Fruit fly (Drosophila melanogaster) whole organism, embryonic: ENCODE data around the gene cort.

ENCODE experiments used
- Abd-B ChIP-seq: fragments of 200-800 bp; sonication (Bioruptor generic); optimal IDR thresholded peaks from 2 replicates; lab custom pipeline; 2018; ENCODE audit warnings: missing biosample characterization, mild to moderate bottlenecking, missing genetic modification characterization, moderate library complexity
- Atf3 ChIP-seq: fragments of 200-800 bp; sonication (Bioruptor generic); optimal IDR thresholded peaks from 3 replicates; lab custom pipeline; 2016; ENCODE audit warnings: missing biosample characterization, missing genetic modification characterization
- CG10147 ChIP-seq: fragments of 200-800 bp; sonication (Bioruptor generic); optimal IDR thresholded peaks from 2 replicates; lab custom pipeline; 2019; ENCODE audit warnings: missing biosample characterization, mild to moderate bottlenecking, missing genetic modification characterization, moderate library complexity
- CG10959 ChIP-seq: fragments of 200-800 bp; sonication (Bioruptor generic); IDR thresholded peaks from 2 replicates; pipeline ENCODE4 v1.3.6; 2022; ENCODE audit warnings: missing biosample characterization, missing genetic modification characterization
- CG11247 ChIP-seq: fragments of 200-800 bp; sonication (Bioruptor generic); IDR thresholded peaks from 2 replicates; pipeline ENCODE4 v1.3.6; 2022; ENCODE audit warnings: missing biosample characterization, missing genetic modification characterization
- CG12219 ChIP-seq: fragments of 200-800 bp; sonication (Bioruptor generic); optimal IDR thresholded peaks from 3 replicates; lab custom pipeline; 2018; ENCODE audit warnings: missing biosample characterization, mild to moderate bottlenecking, missing genetic modification characterization
- CG12391 ChIP-seq: fragments of 200-800 bp; sonication (Bioruptor generic); optimal IDR thresholded peaks from 3 replicates; lab custom pipeline; 2018; ENCODE audit warnings: missing biosample characterization, mild to moderate bottlenecking, missing genetic modification characterization, moderate library complexity
- CG13624 ChIP-seq: fragments of 200-800 bp; sonication (Bioruptor generic); optimal IDR thresholded peaks from 2 replicates; lab custom pipeline; 2016; ENCODE audit warnings: missing biosample characterization, missing genetic modification characterization
- CG14860 ChIP-seq: fragments of 200-800 bp; sonication (Bioruptor generic); IDR thresholded peaks from 3 replicates; pipeline ENCODE4 v1.3.6; 2022; ENCODE audit warnings: missing biosample characterization, missing genetic modification characterization; ENCODE audit not compliant: partially characterized antibody
- CG16813 ChIP-seq: fragments of 200-800 bp; sonication (Bioruptor generic); IDR thresholded peaks from 3 replicates; pipeline ENCODE4 v1.3.6; 2022; ENCODE audit warnings: missing biosample characterization, missing genetic modification characterization; ENCODE audit not compliant: partially characterized antibody
- CG18619 ChIP-seq: fragments of 200-800 bp; sonication (Bioruptor generic); optimal IDR thresholded peaks from 3 replicates; lab custom pipeline; 2017; ENCODE audit warnings: missing biosample characterization, mild to moderate bottlenecking, missing genetic modification characterization
- CG3065 ChIP-seq: fragments of 200-800 bp; sonication (Bioruptor generic); optimal IDR thresholded peaks from 2 replicates; lab custom pipeline; 2016; ENCODE audit warnings: missing biosample characterization, missing genetic modification characterization
- CG31365 ChIP-seq: fragments of 200-800 bp; sonication (Bioruptor generic); optimal IDR thresholded peaks from 2 replicates; lab custom pipeline; 2018; ENCODE audit warnings: missing biosample characterization, mild to moderate bottlenecking, missing genetic modification characterization
- CG4854 ChIP-seq: fragments of 200-800 bp; sonication (Bioruptor generic); optimal IDR thresholded peaks from 2 replicates; lab custom pipeline; 2016; ENCODE audit warnings: missing biosample characterization, missing genetic modification characterization, inconsistent platforms
- CG5245 ChIP-seq: fragments of 200-800 bp; sonication (Bioruptor generic); optimal IDR thresholded peaks from 3 replicates; lab custom pipeline; 2016; ENCODE audit warnings: missing biosample characterization, missing genetic modification characterization
- CG8290 ChIP-seq, 3 experiments: fragments of 200-800 bp; sonication (Bioruptor generic); optimal IDR thresholded peaks; 2 replicates each; lab custom pipeline; 2016 to 2019; ENCODE audit warnings: missing biosample characterization in 3 of 3, missing genetic modification characterization in 3 of 3, mild to moderate bottlenecking in 2 of 3, moderate library complexity in 1 of 3
- CG8765 ChIP-seq: fragments of 200-800 bp; sonication (Bioruptor generic); IDR thresholded peaks from 2 replicates; pipeline ENCODE4 v1.3.6; 2022; ENCODE audit warnings: missing biosample characterization, missing genetic modification characterization
- CG8944 ChIP-seq: fragments of 200-800 bp; sonication (Bioruptor generic); optimal IDR thresholded peaks from 3 replicates; lab custom pipeline; 2016; ENCODE audit warnings: missing biosample characterization, missing genetic modification characterization
- CG9876 ChIP-seq: fragments of 200-800 bp; sonication (Bioruptor generic); optimal IDR thresholded peaks from 2 replicates; lab custom pipeline; 2016; ENCODE audit warnings: missing biosample characterization, missing genetic modification characterization
- CG9932 ChIP-seq: fragments of 200-800 bp; sonication (Bioruptor generic); IDR thresholded peaks from 2 replicates; pipeline ENCODE4 v1.3.6; 2022; ENCODE audit warnings: missing biosample characterization, missing genetic modification characterization
- Chrac-16 ChIP-seq: fragments of 200-800 bp; sonication (Bioruptor generic); optimal IDR thresholded peaks from 3 replicates; lab custom pipeline; 2016; ENCODE audit warnings: missing biosample characterization, missing genetic modification characterization
- Dad ChIP-seq: fragments of 200-800 bp; sonication (Bioruptor generic); optimal IDR thresholded peaks from 3 replicates; lab custom pipeline; 2016; ENCODE audit warnings: missing biosample characterization, missing genetic modification characterization
- Dll ChIP-seq: fragments of 200-800 bp; sonication (Bioruptor generic); IDR thresholded peaks from 4 replicates; pipeline ENCODE4 v1.3.6; 2022; ENCODE audit warnings: missing biosample characterization, missing genetic modification characterization; ENCODE audit not compliant: partially characterized antibody
- HLH4C ChIP-seq: fragments of 200-800 bp; sonication (Bioruptor generic); IDR thresholded peaks from 3 replicates; pipeline ENCODE4 v1.3.6; 2022; ENCODE audit warnings: missing biosample characterization, missing genetic modification characterization; ENCODE audit not compliant: partially characterized antibody
- Med ChIP-seq: fragments of 200-800 bp; sonication (Bioruptor generic); peaks from one replicate; lab custom pipeline; 2016; ENCODE audit warnings: missing biosample characterization, missing genetic modification characterization, mild to moderate bottlenecking, inconsistent platforms, moderate library complexity
- NfI ChIP-seq: fragments of 200-800 bp; sonication (Bioruptor generic); optimal IDR thresholded peaks from 3 replicates; lab custom pipeline; 2018; ENCODE audit warnings: missing biosample characterization, mild to moderate bottlenecking, missing genetic modification characterization, moderate library complexity
- Tbp ChIP-seq: fragments of >200 bp; optimal IDR thresholded peaks from 2 replicates; lab custom pipeline; 2018; ENCODE audit warnings: missing biosample characterization, missing genetic modification characterization
- ab ChIP-seq: fragments of 200-800 bp; sonication (Bioruptor generic); optimal IDR thresholded peaks from 2 replicates; lab custom pipeline; 2016; ENCODE audit warnings: missing biosample characterization, missing genetic modification characterization
- al ChIP-seq: fragments of 200-800 bp; sonication (Bioruptor generic); IDR thresholded peaks from 2 replicates; pipeline ENCODE4 v1.3.6; 2022; ENCODE audit warnings: missing biosample characterization, missing genetic modification characterization
- ara ChIP-seq: fragments of 200-800 bp; sonication (Bioruptor generic); IDR thresholded peaks from 2 replicates; pipeline ENCODE4 v1.3.6; 2022; ENCODE audit warnings: missing biosample characterization, missing genetic modification characterization
- ato ChIP-seq: fragments of 200-800 bp; sonication (Bioruptor generic); IDR thresholded peaks from 2 replicates; pipeline ENCODE4 v1.3.6; 2022; ENCODE audit warnings: missing biosample characterization, missing genetic modification characterization; ENCODE audit not compliant: partially characterized antibody
- bowl ChIP-seq: fragments of 200-800 bp; sonication (Bioruptor generic); IDR thresholded peaks from 2 replicates; pipeline ENCODE4 v1.3.6; 2022; ENCODE audit warnings: missing biosample characterization, missing genetic modification characterization
- chinmo ChIP-seq: fragments of 200-800 bp; sonication (Bioruptor generic); IDR thresholded peaks from 4 replicates; pipeline ENCODE4 v1.3.6; 2022; ENCODE audit warnings: missing biosample characterization, missing genetic modification characterization; ENCODE audit not compliant: partially characterized antibody
- crp ChIP-seq, 2 experiments: fragments of 200-800 bp; sonication (Bioruptor generic); optimal IDR thresholded peaks; 2 replicates in 1 of 2; 3 replicates in 1 of 2; lab custom pipeline; 2017; ENCODE audit warnings: missing biosample characterization in 2 of 2, missing genetic modification characterization in 2 of 2, mild to moderate bottlenecking in 1 of 2, moderate library complexity in 1 of 2
- dpn ChIP-seq, 2 experiments: fragments of 200-800 bp; sonication (Bioruptor generic); optimal IDR thresholded peaks; 3 replicates each; lab custom pipeline; 2016; ENCODE audit warnings: missing biosample characterization in 2 of 2, missing genetic modification characterization in 2 of 2
- hb ChIP-seq: fragments of 200-800 bp; sonication (Bioruptor generic); IDR thresholded peaks from 3 replicates; pipeline ENCODE4 v1.3.6; 2022; ENCODE audit warnings: missing biosample characterization, missing genetic modification characterization; ENCODE audit not compliant: partially characterized antibody
- lov ChIP-seq, 2 experiments: fragments of 200-800 bp in 1 of 2; fragments of >200 bp in 1 of 2; sonication (Bioruptor generic) in 1 of 2; IDR thresholded peaks in 1 of 2; optimal IDR thresholded peaks in 1 of 2; 2 replicates in 1 of 2; 3 replicates in 1 of 2; pipeline versions ENCODE4 v1.3.6 to Lab custom; 2017 to 2022; ENCODE audit warnings: missing biosample characterization in 1 of 2, missing genetic modification characterization in 1 of 2
- pfk ChIP-seq: fragments of 200-800 bp; sonication (Bioruptor generic); optimal IDR thresholded peaks from 2 replicates; lab custom pipeline; 2018; ENCODE audit warnings: missing biosample characterization, mild to moderate bottlenecking, missing genetic modification characterization, moderate library complexity
- pho ChIP-seq: fragments of 200-800 bp; sonication (Bioruptor generic); optimal IDR thresholded peaks from 2 replicates; lab custom pipeline; 2016; ENCODE audit warnings: missing biosample characterization, missing genetic modification characterization
- pzg ChIP-seq: fragments of 200-800 bp; sonication (Bioruptor generic); optimal IDR thresholded peaks from 3 replicates; lab custom pipeline; 2018; ENCODE audit warnings: missing biosample characterization, mild to moderate bottlenecking, missing genetic modification characterization, moderate library complexity
- row ChIP-seq: fragments of 200-800 bp; sonication (Bioruptor generic); IDR thresholded peaks from 3 replicates; pipeline ENCODE4 v1.3.6; 2022; ENCODE audit warnings: missing biosample characterization, missing genetic modification characterization
- sens-2 ChIP-seq: fragments of 200-800 bp; sonication (Bioruptor generic); IDR thresholded peaks from 2 replicates; pipeline ENCODE4 v1.3.6; 2022; ENCODE audit warnings: missing biosample characterization, missing genetic modification characterization
- so ChIP-seq: fragments of 200-800 bp; sonication (Bioruptor generic); IDR thresholded peaks from 3 replicates; pipeline ENCODE4 v1.3.6; 2022; ENCODE audit warnings: missing biosample characterization, missing genetic modification characterization
- stwl ChIP-seq: fragments of 200-800 bp; sonication (Bioruptor generic); optimal IDR thresholded peaks from 3 replicates; lab custom pipeline; 2018; ENCODE audit warnings: missing biosample characterization, mild to moderate bottlenecking, missing genetic modification characterization, moderate library complexity
- tna ChIP-seq: fragments of 200-800 bp; sonication (Bioruptor generic); IDR thresholded peaks from 2 replicates; pipeline ENCODE4 v1.3.6; 2022; ENCODE audit warnings: missing biosample characterization, missing genetic modification characterization; ENCODE audit not compliant: partially characterized antibody
- unc-4 ChIP-seq: fragments of 200-800 bp; sonication (Bioruptor generic); IDR thresholded peaks from 2 replicates; pipeline ENCODE4 v1.3.6; 2022; ENCODE audit warnings: missing biosample characterization, missing genetic modification characterization; ENCODE audit not compliant: partially characterized antibody
- vfl ChIP-seq: fragments of 200-800 bp; sonication (Bioruptor generic); optimal IDR thresholded peaks from 2 replicates; lab custom pipeline; 2016; ENCODE audit warnings: missing biosample characterization, missing genetic modification characterization
- vnd ChIP-seq: fragments of 200-800 bp; sonication (Bioruptor generic); IDR thresholded peaks from 3 replicates; pipeline ENCODE4 v1.3.6; 2022; ENCODE audit warnings: missing biosample characterization, missing genetic modification characterization; ENCODE audit not compliant: partially characterized antibody
- wek ChIP-seq: fragments of 200-800 bp; sonication (Bioruptor generic); optimal IDR thresholded peaks from 3 replicates; lab custom pipeline; 2018; ENCODE audit warnings: missing biosample characterization, mild to moderate bottlenecking, missing genetic modification characterization, moderate library complexity

Gene cort

dm6 chr2L:6656264-6656676 lies 20.2 kb downstream of the cort start, which contains the start of gene CG31633 (continued):
- TF ChIP-seq CG8290 (GFP tag; optimal IDR thresholded peaks at IDR 0.05; lab: Kevin White, UChicago) (peak; percentile 42), CG8290 (tag; optimal IDR thresholded peaks at IDR 0.05; lab: Kevin White, UChicago) (no peak), CG12219 (GFP tag; lab: Kevin White, UChicago) (no peak), CG18619 (GFP tag; lab: Kevin White, UChicago) (no peak), so (GFP tag; lab: Robert Waterston, UW) (no peak), pho (GFP tag; lab: Kevin White, UChicago) (no peak), Med (GFP tag; lab: Kevin White, UChicago) (peak; percentile 55), unc-4 (peak; percentile 50), pzg (GFP tag; lab: Kevin White, UChicago) (peak; percentile 10), NfI (GFP tag; lab: Kevin White, UChicago) (no peak), Abd-B (GFP tag; lab: Kevin White, UChicago) (no peak), CG31365 (no peak), CG8765 (GFP tag; lab: Robert Waterston, UW) (no peak), CG3065 (GFP tag; lab: Kevin White, UChicago) (no peak), row (GFP tag; lab: Robert Waterston, UW) (0 out of 3 replicates have a peak, but pooled peaks have one; percentile 15), stwl (tag; lab: Kevin White, UChicago) (no peak), pfk (GFP tag; lab: Kevin White, UChicago) (peak; percentile 96), sens-2 (GFP tag; lab: Robert Waterston, UW) (no peak), HLH4C (peak; percentile 94), al (GFP tag; lab: Robert Waterston, UW) (no peak), ab (no peak), dpn (GFP tag; optimal IDR thresholded peaks at IDR 0.05; lab: Kevin White, UChicago) (no peak), CG4854 (no peak), Tbp (GFP tag; lab: Kevin White, UChicago) (no peak), CG14860 (GFP tag; lab: Robert Waterston, UW) (peak; percentile 85), ato (peak; percentile 89), hb (peak; percentile 85), crp (GFP tag; optimal IDR thresholded peaks at IDR 0.05; lab: Kevin White, UChicago) (peak in 1 of 2 experiments; percentile 79), CG16813 (GFP tag; lab: Robert Waterston, UW) (peak; percentile 70), CG11247 (GFP tag; lab: Robert Waterston, UW) (no peak), tna (GFP tag; lab: Robert Waterston, UW) (peak; percentile 95), CG5245 (GFP tag; lab: Kevin White, UChicago) (no peak), lov (optimal IDR thresholded peaks at IDR 0.05; lab: Kevin White, UChicago) (no peak), lov (GFP tag; IDR thresholded peaks at IDR 0.05; lab: Robert Waterston, UW) (no peak), Atf3 (no peak), bowl (no peak), CG9932 (GFP tag; lab: Robert Waterston, UW) (no peak), CG12391 (no peak), chinmo (GFP tag; lab: Robert Waterston, UW) (peak; percentile 80; the same call in 1 of the 4 replicates), vnd (GFP tag; lab: Robert Waterston, UW) (peak; percentile 77), wek (GFP tag; lab: Kevin White, UChicago) (no peak), CG9876 (GFP tag; lab: Kevin White, UChicago) (no peak), CG10147 (GFP tag; lab: Kevin White, UChicago) (no peak), Dad (GFP tag; lab: Kevin White, UChicago) (no peak), CG8944 (no peak), Chrac-16 (GFP tag; lab: Kevin White, UChicago) (no peak), vfl (GFP tag; lab: Kevin White, UChicago) (no peak), CG13624 (no peak), Dll (GFP tag; lab: Robert Waterston, UW) (peak; percentile 71), ara (GFP tag; lab: Robert Waterston, UW) (no peak), CG10959 (GFP tag; lab: Robert Waterston, UW) (no peak)
